Worm (Caenorhabditis elegans) whole organism, early embryonic: ENCODE data around the gene B0244.9.

Experiments used
- B0310.2 ChIP-seq: sonication (generic microtip); optimal IDR thresholded peaks from 2 replicates; lab custom pipeline; 2016; ENCODE audit warnings: mild to moderate bottlenecking, missing genetic modification characterization, missing compliant biosample characterization
- F13C5.2 ChIP-seq: sonication (generic microtip); optimal IDR thresholded peaks from 2 replicates; lab custom pipeline; 2017; ENCODE audit warnings: mild to moderate bottlenecking, missing genetic modification characterization, inconsistent platforms, missing compliant biosample characterization
- aly-1 ChIP-seq: sonication (generic microtip); optimal IDR thresholded peaks from 2 replicates; lab custom pipeline; 2016; ENCODE audit warnings: missing genetic modification characterization, missing compliant biosample characterization
- ama-1 ChIP-seq: fragments of 150-350 bp; optimal IDR thresholded peaks from 2 replicates; lab custom pipeline; 2014
- ceh-13 ChIP-seq: fragments of 200-800 bp; sonication (Bioruptor generic); optimal IDR thresholded peaks from 2 replicates; lab custom pipeline; 2018; ENCODE audit warnings: mild to moderate bottlenecking, missing genetic modification characterization, missing compliant biosample characterization
- ceh-36 ChIP-seq: sonication (generic microtip); optimal IDR thresholded peaks from 2 replicates; lab custom pipeline; 2016; ENCODE audit warnings: missing genetic modification characterization, inconsistent platforms, missing compliant biosample characterization
- ets-7 ChIP-seq: sonication (generic microtip); optimal IDR thresholded peaks from 2 replicates; lab custom pipeline; 2016; ENCODE audit warnings: missing genotype, missing genetic modification characterization, missing compliant biosample characterization
- flt-1 ChIP-seq: fragments of 200-800 bp; sonication (Bioruptor generic); IDR thresholded peaks from 2 replicates; pipeline ENCODE4 v1.3.6; 2022; ENCODE audit warnings: missing genetic modification characterization, missing compliant biosample characterization
- hmbx-1 ChIP-seq: sonication (generic microtip); optimal IDR thresholded peaks from 2 replicates; lab custom pipeline; 2016; ENCODE audit warnings: mild to moderate bottlenecking, missing genetic modification characterization, missing compliant biosample characterization
- hmg-4 ChIP-seq: fragments of 200-800 bp; sonication (Bioruptor generic); optimal IDR thresholded peaks from 2 replicates; lab custom pipeline; 2018; ENCODE audit warnings: mild to moderate bottlenecking, missing genetic modification characterization, missing compliant biosample characterization
- hnd-1 ChIP-seq: sonication (generic microtip); optimal IDR thresholded peaks from 2 replicates; lab custom pipeline; 2016; ENCODE audit warnings: missing genetic modification characterization, missing compliant biosample characterization
- pes-1 ChIP-seq: fragments of 200-800 bp; sonication (Bioruptor generic); IDR thresholded peaks from 2 replicates; pipeline ENCODE4 v1.3.6; 2022; ENCODE audit warnings: missing genetic modification reagents, missing genetic modification characterization, missing compliant biosample characterization
- scrt-1 ChIP-seq: fragments of 200-800 bp; sonication (Bioruptor generic); IDR thresholded peaks from 2 replicates; pipeline ENCODE4 v1.3.6; 2022; ENCODE audit warnings: missing genetic modification characterization, missing compliant biosample characterization
- sea-1 ChIP-seq: fragments of 200-800 bp; sonication (Bioruptor generic); conservative IDR thresholded peaks from 2 replicates; pipeline ENCODE4 v1.3.6; 2022; ENCODE audit warnings: missing genetic modification characterization, missing compliant biosample characterization
- tbx-11 ChIP-seq: fragments of 200-800 bp; sonication (Bioruptor generic); IDR thresholded peaks from 2 replicates; pipeline ENCODE4 v1.3.6; 2022; ENCODE audit warnings: missing genetic modification characterization, missing compliant biosample characterization
- tbx-37 ChIP-seq: fragments of 200-800 bp; sonication (Bioruptor generic); conservative IDR thresholded peaks from 2 replicates; pipeline ENCODE4 v1.3.6; 2022; ENCODE audit warnings: missing genetic modification reagents, missing genetic modification characterization, missing compliant biosample characterization
- tra-4 ChIP-seq: sonication (generic microtip); optimal IDR thresholded peaks from 2 replicates; lab custom pipeline; 2017; ENCODE audit warnings: missing genetic modification characterization, missing compliant biosample characterization

B0244.9 gene

DNA sequence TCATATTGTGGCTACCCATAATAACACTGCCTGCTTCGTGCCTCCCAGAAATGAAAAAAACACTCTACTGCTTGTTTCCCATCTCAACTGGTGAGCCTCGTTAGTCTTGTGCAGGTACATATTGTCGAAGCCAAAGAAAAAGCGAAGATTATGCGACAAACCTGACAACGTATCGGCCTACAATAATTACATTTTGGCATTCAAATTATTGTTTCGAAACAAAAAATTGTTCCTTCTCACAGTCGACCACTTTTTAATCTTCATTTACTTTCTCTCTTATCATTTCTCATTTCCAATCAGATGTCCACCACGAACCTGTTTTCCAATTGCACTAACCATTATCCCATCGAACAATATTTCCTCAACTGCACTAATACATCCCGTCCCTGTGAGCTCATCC, 12.3 kb upstream of the B0244.9 start, which contains the start of gene B0244.15:
Gene B0244.15 (plus strand): TSS at position 301 of the 400 bp plus-strand sequence.
- TF ChIP-seq hmbx-1 (tag; lab: Kevin White, UChicago) = no peak
- TF ChIP-seq ets-7 (tag; lab: Kevin White, UChicago) = no peak
- TF ChIP-seq tbx-11 (GFP tag; lab: Robert Waterston, UW) = no peak
- TF ChIP-seq ceh-36 = no peak
- TF ChIP-seq aly-1 = no peak
- no peak for TF ChIP-seq scrt-1 (GFP tag; lab: Robert Waterston, UW)
- no peak for TF ChIP-seq tra-4
- no peak for TF ChIP-seq F13C5.2
- TF ChIP-seq hmg-4 (GFP tag; lab: Kevin White, UChicago) = no peak
- no peak for TF ChIP-seq sea-1 (GFP tag; lab: Robert Waterston, UW)
- no peak for TF ChIP-seq B0310.2 (tag; lab: Kevin White, UChicago)
- no peak for TF ChIP-seq tbx-37 (GFP tag; lab: Robert Waterston, UW)
- no peak for TF ChIP-seq hnd-1 (tag; lab: Kevin White, UChicago)
- TF ChIP-seq ama-1 = no peak
- TF ChIP-seq ceh-13 (GFP tag; lab: Kevin White, UChicago) = no peak
- no peak for TF ChIP-seq pes-1 (GFP tag; lab: Robert Waterston, UW)

DNA sequence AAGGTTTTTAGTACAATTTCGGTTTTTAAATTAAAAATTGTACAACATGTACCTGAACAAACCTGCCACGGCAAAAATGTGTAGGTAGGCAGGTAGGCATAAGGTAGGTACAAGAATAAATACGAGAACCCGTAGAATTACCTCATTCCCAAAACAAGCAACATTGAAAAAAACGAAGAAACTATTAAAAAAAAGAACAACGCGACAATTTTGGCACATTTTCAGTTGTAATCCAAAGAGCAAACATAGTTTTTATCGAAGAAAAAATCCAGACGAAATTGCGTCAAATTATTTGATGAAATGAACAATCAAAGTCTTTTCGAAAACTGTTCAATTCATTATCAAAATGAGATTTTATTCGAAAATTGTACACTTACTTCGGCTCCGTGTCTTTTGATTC, 9.8 kb upstream of the B0244.9 start, which contains the start of gene B0244.16:
Gene B0244.16 (plus strand): TSS at position 301 of the 400 bp plus-strand sequence.
- TF ChIP-seq F13C5.2 (no peak), hmg-4 (GFP tag; lab: Kevin White, UChicago) (no peak), tra-4 (no peak), hmbx-1 (tag; lab: Kevin White, UChicago) (no peak), ama-1 (no peak), pes-1 (GFP tag; lab: Robert Waterston, UW) (no peak), tbx-11 (GFP tag; lab: Robert Waterston, UW) (no peak), ceh-13 (GFP tag; lab: Kevin White, UChicago) (no peak)

ce11 chrIII:5737708-5738107, 6.9 kb upstream of the B0244.9 start, which contains the start of gene B0244.6:
Gene B0244.6 (plus strand): TSS chrIII:5738008.
- TF ChIP-seq ama-1 = no peak
- no peak for TF ChIP-seq F13C5.2
- TF ChIP-seq tbx-37 (GFP tag; lab: Robert Waterston, UW) = no peak
- TF ChIP-seq aly-1 = no peak
- no peak for TF ChIP-seq sea-1 (GFP tag; lab: Robert Waterston, UW)
- TF ChIP-seq flt-1 = no peak
- no peak for TF ChIP-seq tbx-11 (GFP tag; lab: Robert Waterston, UW)
- no peak for TF ChIP-seq pes-1 (GFP tag; lab: Robert Waterston, UW)
- no peak for TF ChIP-seq hmg-4 (GFP tag; lab: Kevin White, UChicago)
- no peak for TF ChIP-seq ets-7 (tag; lab: Kevin White, UChicago)
- no peak for TF ChIP-seq ceh-13 (GFP tag; lab: Kevin White, UChicago)
- no peak for TF ChIP-seq B0310.2 (tag; lab: Kevin White, UChicago)
- no peak for TF ChIP-seq ceh-36
- TF ChIP-seq hmbx-1 (tag; lab: Kevin White, UChicago) = no peak

DNA sequence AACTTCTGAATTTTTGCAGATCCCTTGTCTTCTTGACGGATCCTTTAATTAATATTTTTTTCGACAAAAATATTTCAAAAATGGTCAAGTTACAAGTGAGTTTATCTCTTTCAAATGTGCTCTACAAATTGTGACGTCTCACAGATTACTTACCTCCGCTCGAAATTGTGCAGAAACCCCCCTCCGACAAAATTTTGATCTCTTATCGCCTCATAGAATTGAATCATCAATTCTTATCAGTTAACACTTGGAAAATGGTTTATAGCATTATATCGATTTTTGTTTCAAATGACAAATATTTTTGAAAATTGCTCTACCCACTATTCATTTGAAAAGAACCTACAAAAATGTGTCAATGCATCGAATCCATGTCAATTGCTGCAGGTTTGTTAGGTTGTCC, 4.1 kb upstream of the B0244.9 start, which contains the start of gene B0244.10:
Gene B0244.10 (plus strand): TSS at position 254 of the 400 bp plus-strand sequence.
- TF ChIP-seq ceh-13 (GFP tag; lab: Kevin White, UChicago) (no peak), hmbx-1 (tag; lab: Kevin White, UChicago) (no peak)

DNA sequence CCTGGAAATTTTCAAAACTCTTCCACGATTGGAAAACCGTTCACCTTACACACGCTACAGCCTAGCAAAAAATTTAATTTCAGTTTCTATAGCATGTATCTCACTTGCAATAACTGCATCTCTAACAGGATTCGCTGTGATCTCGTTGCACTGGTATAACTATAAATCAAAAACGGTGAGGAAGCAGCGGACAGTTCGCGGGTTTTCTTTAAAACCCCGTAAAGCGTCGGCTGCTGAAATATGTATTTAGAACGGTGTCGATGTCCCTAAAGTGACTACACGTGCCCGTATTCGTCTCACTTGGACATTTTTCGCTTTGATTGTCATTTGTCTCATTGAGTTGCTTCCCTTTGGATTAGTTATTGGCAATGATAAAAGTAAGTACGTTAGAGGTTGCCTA, 3.5 kb upstream of the B0244.9 start:
- TF ChIP-seq ets-7 (tag; lab: Kevin White, UChicago) = no peak
- TF ChIP-seq pes-1 (GFP tag; lab: Robert Waterston, UW) = no peak
- TF ChIP-seq hnd-1 (tag; lab: Kevin White, UChicago) = no peak
- TF ChIP-seq aly-1 = no peak
- TF ChIP-seq ceh-36 = no peak

- TF ChIP-seq B0310.2 (tag; lab: Kevin White, UChicago) = no peak
Measured at ce11 chrIII:5732925-5733324, 2.1 kb upstream of the B0244.9 start, which contains the start of gene B0244.17. Gene B0244.17 (plus strand): TSS chrIII:5733225.

DNA sequence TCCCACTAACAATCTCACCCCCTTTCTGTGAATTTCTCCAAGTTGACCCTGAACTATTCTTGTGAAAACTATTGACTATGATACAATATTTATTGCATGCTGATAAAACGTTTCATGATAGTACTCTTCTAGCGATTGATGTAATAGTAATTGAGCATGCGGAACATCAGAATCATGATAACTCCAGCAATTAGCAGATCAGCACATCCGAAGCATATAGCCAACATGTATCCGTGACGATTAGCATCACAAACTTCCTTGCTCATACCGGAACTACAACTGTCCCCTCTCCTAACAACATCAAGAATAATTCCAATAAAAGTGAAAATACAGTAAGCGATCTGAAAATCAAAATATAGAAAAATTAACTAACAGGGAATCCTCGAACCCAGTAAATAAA, 789 bp downstream of the B0244.9 start:
- no peak for TF ChIP-seq hnd-1 (tag; lab: Kevin White, UChicago)
- TF ChIP-seq hmbx-1 (tag; lab: Kevin White, UChicago) = no peak
- TF ChIP-seq hmg-4 (GFP tag; lab: Kevin White, UChicago) = no peak
- TF ChIP-seq aly-1 = no peak
- TF ChIP-seq tra-4 = no peak
- no peak for TF ChIP-seq pes-1 (GFP tag; lab: Robert Waterston, UW)
- no peak for TF ChIP-seq ceh-13 (GFP tag; lab: Kevin White, UChicago)
- no peak for TF ChIP-seq ama-1
- TF ChIP-seq scrt-1 (GFP tag; lab: Robert Waterston, UW) = no peak
- no peak for TF ChIP-seq F13C5.2
- TF ChIP-seq tbx-37 (GFP tag; lab: Robert Waterston, UW) = no peak

- TF ChIP-seq B0310.2 (tag; lab: Kevin White, UChicago) (no peak), F13C5.2 (no peak), ceh-36 (no peak), hmbx-1 (tag; lab: Kevin White, UChicago) (no peak), aly-1 (no peak), tbx-37 (GFP tag; lab: Robert Waterston, UW) (no peak), ceh-13 (GFP tag; lab: Kevin White, UChicago) (no peak), hnd-1 (tag; lab: Kevin White, UChicago) (no peak), hmg-4 (GFP tag; lab: Kevin White, UChicago) (no peak), sea-1 (GFP tag; lab: Robert Waterston, UW) (no peak), tbx-11 (GFP tag; lab: Robert Waterston, UW) (no peak), pes-1 (GFP tag; lab: Robert Waterston, UW) (no peak), flt-1 (no peak)
Measured at ce11 chrIII:5729367-5729766, 1.5 kb downstream of the B0244.9 start.
